Worm (Caenorhabditis elegans) whole organism, late embryonic: ENCODE data around the gene Y62F5A.12.

Source experiments
- T23F11.4 ChIP-seq: fragments of 200-800 bp; sonication (Bioruptor generic); optimal IDR thresholded peaks from 2 replicates; lab custom pipeline; 2018; ENCODE audit warnings: mild to moderate bottlenecking, missing genetic modification characterization, missing compliant biosample characterization
- fkh-10 ChIP-seq: fragments of 150-350 bp; optimal IDR thresholded peaks from 2 replicates; lab custom pipeline; 2014; ENCODE audit warnings: missing biosample characterization, missing genetic modification reagents, missing genetic modification characterization
- pha-4 ChIP-seq: fragments of 150-350 bp; optimal IDR thresholded peaks from 2 replicates; lab custom pipeline; 2018; ENCODE audit warnings: missing biosample characterization, missing genetic modification reagents, missing genetic modification characterization

DNA sequence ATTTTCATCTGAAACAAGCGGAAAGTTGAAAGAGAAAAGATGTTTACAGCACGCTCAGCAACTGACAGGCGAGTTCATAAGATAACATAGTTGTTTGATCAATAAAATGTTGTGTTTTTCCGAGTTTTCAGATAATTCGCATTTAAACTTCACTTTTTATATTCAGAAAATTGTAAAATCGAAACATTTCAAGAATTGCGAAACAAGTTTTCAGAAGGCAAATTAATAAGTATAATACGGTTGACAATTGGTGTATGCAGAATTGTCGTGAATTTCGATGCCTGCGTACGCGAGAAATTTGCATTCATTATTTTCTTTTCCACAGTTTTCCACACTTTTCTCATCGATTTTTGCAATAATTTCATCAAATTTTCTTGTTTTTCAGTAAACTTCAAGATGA lies 39.0 kb downstream of the Y62F5A.12 start, which contains the start of the genes ooc-3 and B0334.4:
- no peak for TF ChIP-seq T23F11.4 (GFP tag; lab: Kevin White, UChicago)
- TF ChIP-seq fkh-10 (GFP tag; lab: Kevin White, UChicago): no peak
- no peak for TF ChIP-seq pha-4
